Worm (Caenorhabditis elegans): Measurements from ENCODE around the gene blos-2.
"Not testable (repeated sequence)": the region's sequence is repeated elsewhere in the genome, so short reads cannot be mapped to it uniquely, and the experiment has no call there.

The blos-2 gene

ce11 chrIV:6333915-6334314, at the start of gene blos-2:
Gene blos-2 (plus strand): TSS chrIV:6334215.
- TF ChIP-seq ref-1 (GFP tag; conservative IDR thresholded peaks at IDR 0.05), result no peak

ce11 chrIV:6284277-6284676, 49.7 kb upstream of the blos-2 start, which contains the start of gene ops-1:
Gene ops-1 (minus strand): TSS chrIV:6284377.
- TF ChIP-seq cog-1 (tag; optimal IDR thresholded peaks at IDR 0.05) (no peak), ztf-29 (GFP tag; IDR thresholded peaks at IDR 0.05) (no peak)

DNA sequence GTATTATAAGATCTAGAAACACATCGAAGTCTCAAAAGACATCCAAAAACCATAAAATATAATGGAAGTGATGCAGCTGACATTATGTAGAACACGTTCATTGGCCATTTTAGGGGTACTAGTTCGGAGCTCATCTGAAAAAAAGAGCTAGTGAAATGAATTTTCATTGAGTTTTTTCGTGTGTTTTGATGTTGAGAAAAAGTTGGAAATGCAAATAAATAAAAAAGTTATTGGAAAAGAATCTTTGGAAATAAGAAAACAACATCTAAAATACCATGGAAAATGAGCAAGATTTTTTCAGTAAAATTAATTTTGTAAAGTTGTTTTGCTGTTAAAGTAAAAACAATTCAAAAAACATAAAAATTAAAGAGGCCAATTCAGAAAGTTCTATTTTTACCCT, 43.3 kb upstream of the blos-2 start, which contains the start of gene srv-24:
TSS of gene srv-24 (minus strand) at position 101 of the 400 bp plus-strand sequence.
- TF ChIP-seq klf-2 (GFP tag; conservative IDR thresholded peaks at IDR 0.05) (no peak), cog-1 (tag; optimal IDR thresholded peaks at IDR 0.05) (no peak), ztf-23 (GFP tag; IDR thresholded peaks at IDR 0.05) (no peak), med-1 (GFP tag; optimal IDR thresholded peaks at IDR 0.05; ENCODE audit: insufficient read depth) (no peak), T22C8.4 (GFP tag; IDR thresholded peaks at IDR 0.05) (no peak), tab-1 (GFP tag; IDR thresholded peaks at IDR 0.05) (no peak), ref-1 (GFP tag; conservative IDR thresholded peaks at IDR 0.05) (no peak), ztf-29 (GFP tag; IDR thresholded peaks at IDR 0.05) (no peak), flt-1 (GFP tag; IDR thresholded peaks at IDR 0.05) (no peak)

- TF ChIP-seq flt-1 (GFP tag; IDR thresholded peaks at IDR 0.05) (peak; percentile 75; the same call in 1 of the 2 replicates), cog-1 (tag; optimal IDR thresholded peaks at IDR 0.05) (no peak)
These were observed 39.9 kb upstream of the blos-2 start, which contains the start of gene hil-2 for ce11 chrIV:6294081-6294480. Gene hil-2 (plus strand): TSS chrIV:6294240.

ce11 chrIV:6298253-6298652, 35.8 kb upstream of the blos-2 start, which contains the start of gene srv-27:
Gene srv-27 (minus strand): TSS chrIV:6298353.
- TF ChIP-seq cog-1 (tag; optimal IDR thresholded peaks at IDR 0.05) (no peak), med-1 (GFP tag; optimal IDR thresholded peaks at IDR 0.05; ENCODE audit: insufficient read depth) (no peak), tab-1 (GFP tag; IDR thresholded peaks at IDR 0.05) (no peak), ztf-23 (GFP tag; IDR thresholded peaks at IDR 0.05) (no peak), T22C8.4 (GFP tag; IDR thresholded peaks at IDR 0.05) (no peak), flt-1 (GFP tag; IDR thresholded peaks at IDR 0.05) (no peak), ztf-29 (GFP tag; IDR thresholded peaks at IDR 0.05) (no peak), klf-2 (GFP tag; conservative IDR thresholded peaks at IDR 0.05) (no peak), ref-1 (GFP tag; conservative IDR thresholded peaks at IDR 0.05) (no peak)

ce11 chrIV:6299523-6299922, 34.5 kb upstream of the blos-2 start:
- TF ChIP-seq ztf-29 (GFP tag; IDR thresholded peaks at IDR 0.05) (no peak), tab-1 (GFP tag; IDR thresholded peaks at IDR 0.05) (no peak), flt-1 (GFP tag; IDR thresholded peaks at IDR 0.05) (no peak), ztf-23 (GFP tag; IDR thresholded peaks at IDR 0.05) (no peak), klf-2 (GFP tag; conservative IDR thresholded peaks at IDR 0.05) (no peak), cog-1 (tag; optimal IDR thresholded peaks at IDR 0.05) (no peak), ref-1 (GFP tag; conservative IDR thresholded peaks at IDR 0.05) (no peak), T22C8.4 (GFP tag; IDR thresholded peaks at IDR 0.05) (no peak), med-1 (GFP tag; optimal IDR thresholded peaks at IDR 0.05; ENCODE audit: insufficient read depth) (no peak)

ce11 chrIV:6301764-6302163, 32.3 kb upstream of the blos-2 start, which contains the start of gene srv-26:
Gene srv-26 (minus strand): TSS chrIV:6301864.
- TF ChIP-seq ztf-23 (GFP tag; IDR thresholded peaks at IDR 0.05) (no peak), tab-1 (GFP tag; IDR thresholded peaks at IDR 0.05) (no peak), ztf-29 (GFP tag; IDR thresholded peaks at IDR 0.05) (no peak), flt-1 (GFP tag; IDR thresholded peaks at IDR 0.05) (no peak), klf-2 (GFP tag; conservative IDR thresholded peaks at IDR 0.05) (no peak), ref-1 (GFP tag; conservative IDR thresholded peaks at IDR 0.05) (no peak), T22C8.4 (GFP tag; IDR thresholded peaks at IDR 0.05) (no peak), med-1 (GFP tag; optimal IDR thresholded peaks at IDR 0.05; ENCODE audit: insufficient read depth) (no peak), cog-1 (tag; optimal IDR thresholded peaks at IDR 0.05) (no peak)

- TF ChIP-seq cog-1 (tag; optimal IDR thresholded peaks at IDR 0.05), result no peak
- TF ChIP-seq flt-1 (GFP tag; IDR thresholded peaks at IDR 0.05), result no peak
- no peak for TF ChIP-seq ztf-23 (GFP tag; IDR thresholded peaks at IDR 0.05)
- no peak for TF ChIP-seq klf-2 (GFP tag; conservative IDR thresholded peaks at IDR 0.05)
- no peak for TF ChIP-seq ref-1 (GFP tag; conservative IDR thresholded peaks at IDR 0.05)
- TF ChIP-seq med-1 (GFP tag; optimal IDR thresholded peaks at IDR 0.05; ENCODE audit: insufficient read depth), result no peak
- TF ChIP-seq ztf-29 (GFP tag; IDR thresholded peaks at IDR 0.05), result no peak
- TF ChIP-seq T22C8.4 (GFP tag; IDR thresholded peaks at IDR 0.05), result no peak
- no peak for TF ChIP-seq tab-1 (GFP tag; IDR thresholded peaks at IDR 0.05)
These were observed 30.4 kb upstream of the blos-2 start, which contains the start of gene srv-25 for ce11 chrIV:6303642-6304041. Gene srv-25 (minus strand): TSS chrIV:6303742.

ce11 chrIV:6307439-6307838, 26.6 kb upstream of the blos-2 start, which contains the start of gene csp-2:
Gene csp-2 (plus strand): TSS chrIV:6307739.
- TF ChIP-seq T22C8.4 (GFP tag; IDR thresholded peaks at IDR 0.05) (no peak), ztf-23 (GFP tag; IDR thresholded peaks at IDR 0.05) (no peak)

DNA sequence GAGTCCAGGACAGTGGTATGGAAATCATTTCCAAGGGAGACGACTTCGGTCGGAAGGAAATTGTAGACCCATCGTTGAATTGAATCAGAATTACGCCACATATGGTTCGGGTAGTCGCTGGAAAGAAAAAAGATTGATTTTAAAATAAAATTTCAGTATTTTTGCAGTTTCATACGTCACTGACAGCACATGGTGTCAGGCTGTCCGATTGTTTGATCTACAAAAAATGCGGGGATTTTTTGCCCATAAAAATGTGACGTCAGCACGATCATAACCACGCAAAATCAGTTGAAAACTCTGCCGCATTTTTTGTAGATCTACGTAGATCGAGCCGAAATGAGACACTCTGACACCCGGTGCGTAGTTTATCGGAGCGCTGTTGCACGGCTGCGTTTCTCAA, 16.7 kb upstream of the blos-2 start, which contains the start of gene Y73B6BL.12:
TSS of gene Y73B6BL.12 (minus strand) at position 101 of the 400 bp plus-strand sequence.
- TF ChIP-seq flt-1, T22C8.4, ztf-23 (GFP tag; IDR thresholded peaks at IDR 0.05): not testable (repeated sequence)

DNA sequence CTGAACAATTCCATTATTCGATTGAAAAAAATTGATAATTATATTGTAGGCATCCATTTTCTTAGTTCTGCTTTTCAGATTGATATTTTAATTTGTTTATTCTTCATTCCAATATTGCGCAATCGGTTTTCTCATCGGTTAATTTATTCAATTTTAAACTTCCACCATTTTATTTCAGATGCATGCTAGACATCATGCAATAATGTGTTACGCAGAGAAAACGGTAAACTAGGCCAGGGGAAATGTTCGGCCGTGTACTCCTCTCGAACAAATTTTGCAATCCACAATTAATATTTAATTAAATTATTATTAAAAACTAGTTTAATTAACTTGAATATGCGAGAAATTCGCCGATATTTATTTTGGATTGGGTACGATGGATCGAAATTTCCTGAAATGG, 12.3 kb upstream of the blos-2 start, which contains the start of gene Y73B6BL.29:
TSS of gene Y73B6BL.29 (plus strand) at position 263 of the 400 bp plus-strand sequence.
- TF ChIP-seq flt-1 (GFP tag; IDR thresholded peaks at IDR 0.05) (peak; percentile 62; the same call in 1 of the 2 replicates), med-1 (GFP tag; optimal IDR thresholded peaks at IDR 0.05; ENCODE audit: insufficient read depth) (no peak), tab-1 (GFP tag; IDR thresholded peaks at IDR 0.05) (no peak), T22C8.4 (GFP tag; IDR thresholded peaks at IDR 0.05) (peak; percentile 38; the same call in 1 of the 2 replicates), cog-1 (tag; optimal IDR thresholded peaks at IDR 0.05) (peak; percentile 76), klf-2 (GFP tag; conservative IDR thresholded peaks at IDR 0.05) (0 out of 2 replicates have a peak, but pooled peaks have one; percentile 60), ref-1 (GFP tag; conservative IDR thresholded peaks at IDR 0.05) (no peak), ztf-29 (GFP tag; IDR thresholded peaks at IDR 0.05) (no peak), ztf-23 (GFP tag; IDR thresholded peaks at IDR 0.05) (peak; percentile 67; the same call in 1 of the 2 replicates)
